Worm (Caenorhabditis elegans) whole organism, L4/young adult: ENCODE results near the gene dpy-18.

ENCODE experiments used
- W03F9.2 ChIP-seq: fragments of 150-350 bp; optimal IDR thresholded peaks from 2 replicates; lab custom pipeline; 2014; ENCODE audit warnings: missing biosample characterization, missing genetic modification characterization
- dao-5 ChIP-seq: sonication (generic microtip); optimal IDR thresholded peaks from 2 replicates; lab custom pipeline; 2016; ENCODE audit warnings: missing genotype, missing genetic modification characterization, moderate library complexity, missing compliant biosample characterization
- him-1 ChIP-seq: sonication (generic microtip); optimal IDR thresholded peaks from 2 replicates; lab custom pipeline; 2016; ENCODE audit warnings: missing genotype, missing genetic modification reagents, missing genetic modification characterization, missing compliant biosample characterization

dpy-18 gene

ce11 chrIII:11377880-11378279, at the start of gene dpy-18:
TSS of gene dpy-18 (minus strand) at chrIII:11377980.
- no peak for TF ChIP-seq dao-5
- TF ChIP-seq him-1 (tag; lab: Kevin White, UChicago), result no peak
- no peak for TF ChIP-seq W03F9.2 (tag; lab: Kevin White, UChicago)

- TF ChIP-seq him-1 (tag; lab: Kevin White, UChicago) (no peak), W03F9.2 (tag; lab: Kevin White, UChicago) (no peak), dao-5 (no peak)
Observed at ce11 chrIII:11426906-11427305, 49.1 kb upstream of the dpy-18 start, which contains the start of gene idpc-1. TSS of gene idpc-1 (plus strand) at chrIII:11427206.

DNA sequence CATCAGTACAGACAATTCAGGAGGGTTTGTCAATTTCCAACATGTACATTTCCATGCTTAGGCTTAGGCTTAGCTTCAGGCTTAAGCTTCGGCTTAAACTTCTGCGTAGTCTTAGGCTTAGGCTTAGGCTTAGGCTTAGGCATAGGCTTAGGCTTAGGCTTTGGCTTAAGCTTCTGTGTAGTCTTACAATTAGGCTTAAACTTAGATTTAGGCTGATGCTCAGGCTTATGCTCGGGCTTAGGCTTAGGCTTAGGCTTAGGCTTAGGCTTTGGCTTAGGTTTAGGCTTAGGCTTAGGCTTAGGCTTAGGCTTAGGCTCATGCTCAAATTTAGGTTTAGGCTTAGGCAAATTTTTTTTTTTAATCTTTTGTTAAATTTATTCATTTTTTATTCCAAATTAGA, 47.0 kb upstream of the dpy-18 start:
- TF ChIP-seq dao-5 (no peak), W03F9.2 (tag; lab: Kevin White, UChicago) (no peak), him-1 (tag; lab: Kevin White, UChicago) (no peak)

DNA sequence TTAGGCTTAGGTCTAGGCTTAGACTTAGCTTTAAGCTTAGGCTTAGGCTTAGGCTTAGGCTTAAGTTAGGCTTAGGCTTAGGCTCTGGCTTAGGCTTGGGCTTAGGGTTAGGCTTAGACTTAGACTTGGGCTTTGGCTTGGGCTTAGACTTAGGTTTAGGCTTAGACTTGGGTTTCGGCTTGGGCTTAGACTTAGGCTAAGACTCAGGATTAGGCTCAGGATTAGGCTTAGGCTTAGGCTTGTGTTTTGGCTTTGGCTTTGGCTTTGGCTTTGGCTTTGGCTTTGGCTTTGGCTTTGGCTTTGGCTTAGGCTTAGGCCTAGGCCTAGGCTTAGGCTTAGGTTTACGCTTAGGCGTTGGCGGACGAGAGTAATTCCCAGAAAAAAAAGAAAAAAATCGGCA, 41.8 kb upstream of the dpy-18 start:
- TF ChIP-seq him-1 (tag; lab: Kevin White, UChicago), result no peak
- no peak for TF ChIP-seq dao-5
- TF ChIP-seq W03F9.2 (tag; lab: Kevin White, UChicago), result no peak

- TF ChIP-seq him-1 (tag; lab: Kevin White, UChicago), result no peak
- no peak for TF ChIP-seq W03F9.2 (tag; lab: Kevin White, UChicago)
- no peak for TF ChIP-seq dao-5
Observed at ce11 chrIII:11410378-11410777, 32.6 kb upstream of the dpy-18 start, which contains the start of gene twk-31. TSS of gene twk-31 (plus strand) at chrIII:11410678.

DNA sequence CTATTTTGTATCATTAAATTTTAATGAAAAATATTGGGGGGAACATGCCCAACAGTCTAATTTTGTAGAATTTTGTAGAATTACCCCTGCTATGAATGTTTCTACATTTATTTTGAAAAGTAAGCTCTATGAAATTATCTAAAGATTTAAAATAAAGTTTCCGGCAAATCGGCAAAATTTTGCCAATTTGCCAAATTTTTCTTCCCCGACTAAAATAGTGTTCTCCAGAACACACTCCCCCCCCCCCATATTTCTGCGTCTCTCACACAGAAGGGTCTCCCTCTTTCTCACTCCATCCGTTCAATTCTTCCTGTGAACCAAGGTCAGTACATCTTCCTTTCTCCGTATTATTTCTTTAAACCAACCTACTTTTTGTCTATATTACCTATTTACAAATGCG, 27.3 kb upstream of the dpy-18 start, which contains the start of gene Y47D3B.4:
TSS of gene Y47D3B.4 (plus strand) at position 301 of the 400 bp plus-strand sequence.
- TF ChIP-seq dao-5 (no peak), W03F9.2 (tag; lab: Kevin White, UChicago) (no peak), him-1 (tag; lab: Kevin White, UChicago) (no peak)

DNA sequence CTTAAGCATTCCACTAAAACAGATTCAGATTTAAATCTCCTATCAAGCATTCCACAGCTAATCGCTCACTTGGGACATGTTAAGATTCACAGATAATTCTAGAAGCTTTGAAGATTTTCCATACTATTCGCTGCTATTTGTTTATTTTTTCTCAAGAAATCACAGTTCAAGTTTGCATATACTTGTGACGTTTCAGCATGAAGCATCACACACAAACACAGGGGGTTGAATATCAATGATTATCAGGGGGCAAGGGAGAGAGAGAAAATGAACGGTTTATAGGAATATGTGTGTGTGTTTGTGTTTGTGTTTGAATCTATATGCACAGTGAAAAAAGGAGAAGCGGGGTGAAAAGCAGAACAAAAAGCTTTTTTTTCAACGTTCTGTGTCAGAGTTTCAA, 24.9 kb upstream of the dpy-18 start, which contains the start of gene Y47D3B.12:
TSS of gene Y47D3B.12 (plus strand) at position 301 of the 400 bp plus-strand sequence.
- TF ChIP-seq him-1 (tag; lab: Kevin White, UChicago), result no peak
- no peak for TF ChIP-seq dao-5
- TF ChIP-seq W03F9.2 (tag; lab: Kevin White, UChicago), result no peak

- TF ChIP-seq dao-5 (no peak), him-1 (tag; lab: Kevin White, UChicago) (no peak), W03F9.2 (tag; lab: Kevin White, UChicago) (no peak)
Observed at ce11 chrIII:11397499-11397898, 19.7 kb upstream of the dpy-18 start, which contains the start of gene Y47D3B.3. TSS of gene Y47D3B.3 (plus strand) at chrIII:11397799.

DNA sequence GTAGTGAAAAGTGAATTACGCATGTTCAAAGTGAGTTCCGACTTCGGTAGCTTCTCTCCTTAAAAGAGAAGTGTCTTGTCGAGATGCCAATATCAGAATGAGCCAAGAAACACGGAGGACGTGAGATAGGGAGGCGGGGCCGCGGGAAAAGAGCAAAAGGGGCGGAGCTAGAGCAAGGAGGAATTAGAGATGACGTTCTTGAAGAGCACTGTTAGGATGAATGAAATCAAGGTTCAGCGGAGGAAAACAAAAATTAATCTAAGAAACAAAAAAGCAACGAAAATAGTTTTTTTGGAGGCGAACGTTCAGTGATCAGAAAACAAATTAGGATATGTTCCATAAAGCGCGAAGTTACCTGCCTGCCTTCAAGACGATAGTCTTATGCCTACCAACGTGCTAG, 15.4 kb upstream of the dpy-18 start, which contains the start of gene nlp-21:
TSS of gene nlp-21 (minus strand) at position 101 of the 400 bp plus-strand sequence.
- TF ChIP-seq him-1 (tag; lab: Kevin White, UChicago) (no peak), dao-5 (no peak), W03F9.2 (tag; lab: Kevin White, UChicago) (no peak)

ce11 chrIII:11392740-11393139, 15.0 kb upstream of the dpy-18 start:
- TF ChIP-seq W03F9.2 (tag; lab: Kevin White, UChicago) (no peak), dao-5 (no peak), him-1 (tag; lab: Kevin White, UChicago) (no peak)

- TF ChIP-seq dao-5 (no peak), W03F9.2 (tag; lab: Kevin White, UChicago) (no peak), him-1 (tag; lab: Kevin White, UChicago) (no peak)
Observed at ce11 chrIII:11391601-11392520, 14.1 kb upstream of the dpy-18 start.

ce11 chrIII:11390832-11391231, 13.1 kb upstream of the dpy-18 start:
- TF ChIP-seq him-1 (tag; lab: Kevin White, UChicago), result no peak

DNA sequence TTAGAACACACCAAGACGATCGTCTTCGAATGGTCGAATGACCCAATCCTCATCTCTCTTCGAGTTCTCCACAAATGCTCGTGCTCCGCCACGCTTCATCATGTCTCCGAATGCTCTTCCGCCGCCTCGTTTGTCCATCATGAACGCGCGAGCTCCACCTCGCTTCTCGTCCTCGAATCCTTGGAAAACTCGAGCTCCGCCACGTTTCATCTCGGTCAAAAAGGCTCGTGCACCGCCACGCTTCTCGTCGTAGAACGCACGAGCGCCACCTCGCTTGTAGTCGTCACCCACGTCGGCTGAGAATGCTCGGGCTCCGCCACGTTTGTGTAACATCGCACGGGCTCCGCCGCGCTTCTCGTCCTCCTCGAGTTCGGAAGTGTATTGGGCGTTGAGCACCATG, 11.6 kb upstream of the dpy-18 start:
- TF ChIP-seq W03F9.2 (tag; lab: Kevin White, UChicago), result no peak
- no peak for TF ChIP-seq him-1 (tag; lab: Kevin White, UChicago)
- no peak for TF ChIP-seq dao-5

DNA sequence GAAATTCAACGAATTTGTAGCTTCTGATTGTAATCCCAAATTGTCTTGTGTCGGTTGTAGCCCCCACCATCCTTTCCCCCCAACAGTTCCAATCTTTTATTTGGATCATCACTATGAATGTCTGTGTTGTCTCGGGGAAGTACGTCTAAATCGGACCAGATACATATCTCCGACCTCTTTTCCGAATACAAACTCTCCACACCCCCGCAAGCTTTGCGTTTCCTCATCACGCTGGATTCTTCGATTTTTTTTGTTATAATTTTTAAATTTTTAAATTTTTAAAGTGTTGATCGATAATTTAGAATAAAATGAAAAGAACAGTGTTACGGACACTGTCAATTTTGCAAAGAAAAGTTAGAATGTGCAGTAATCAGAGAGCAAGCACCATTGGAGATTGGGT, 4.1 kb upstream of the dpy-18 start, which contains the start of gene subs-4:
TSS of gene subs-4 (plus strand) at position 301 of the 400 bp plus-strand sequence.
- TF ChIP-seq dao-5 (no peak), him-1 (tag; lab: Kevin White, UChicago) (no peak), W03F9.2 (tag; lab: Kevin White, UChicago) (no peak)
